Fruit fly (Drosophila melanogaster) whole organism, embryonic: ENCODE data around the gene CG33523.

Experiments
- Abd-B ChIP-seq: fragments of 200-800 bp; sonication (Bioruptor generic); optimal IDR thresholded peaks from 2 replicates; lab custom pipeline; 2018; ENCODE audit warnings: missing biosample characterization, mild to moderate bottlenecking, missing genetic modification characterization, moderate library complexity
- Aef1 ChIP-seq: fragments of 200-800 bp; sonication (Bioruptor generic); IDR thresholded peaks from 3 replicates; pipeline ENCODE4 v1.3.6; 2022; ENCODE audit warnings: missing biosample characterization, missing genetic modification characterization
- B-H2 ChIP-seq: fragments of 200-800 bp; sonication (Bioruptor generic); optimal IDR thresholded peaks from 2 replicates; lab custom pipeline; 2018; ENCODE audit warnings: missing biosample characterization, mild to moderate bottlenecking, missing genetic modification characterization
- CG12659 ChIP-seq: fragments of 200-800 bp; sonication (Bioruptor generic); optimal IDR thresholded peaks from 3 replicates; lab custom pipeline; 2017; ENCODE audit warnings: mild to moderate bottlenecking, missing biosample characterization, missing genetic modification reagents, missing genetic modification characterization
- CG13287 ChIP-seq: fragments of 200-800 bp; sonication (Bioruptor generic); IDR thresholded peaks from 2 replicates; pipeline ENCODE4 v1.3.6; 2022; ENCODE audit warnings: missing biosample characterization, missing genetic modification characterization; ENCODE audit not compliant: partially characterized antibody
- CG13624 ChIP-seq: fragments of 200-800 bp; sonication (Bioruptor generic); optimal IDR thresholded peaks from 2 replicates; lab custom pipeline; 2016; ENCODE audit warnings: missing biosample characterization, missing genetic modification characterization
- CG18011 ChIP-seq: fragments of 200-800 bp; sonication (Bioruptor generic); optimal IDR thresholded peaks from 2 replicates; lab custom pipeline; 2017; ENCODE audit warnings: missing biosample characterization, missing genetic modification characterization, mild to moderate bottlenecking, moderate library complexity, missing genotype
- CG30403 ChIP-seq: fragments of 200-800 bp; sonication (Bioruptor generic); optimal IDR thresholded peaks from 3 replicates; lab custom pipeline; 2016; ENCODE audit warnings: missing biosample characterization, missing genetic modification characterization
- CG31388 ChIP-seq: fragments of 200-800 bp; sonication (Bioruptor generic); optimal IDR thresholded peaks from 2 replicates; lab custom pipeline; 2016; ENCODE audit warnings: missing biosample characterization, missing genetic modification characterization
- CG3163 ChIP-seq: fragments of 200-800 bp; sonication (Bioruptor generic); optimal IDR thresholded peaks from 3 replicates; lab custom pipeline; 2016; ENCODE audit warnings: missing biosample characterization, missing genetic modification characterization
- CG3847 ChIP-seq: fragments of 200-800 bp; sonication (Bioruptor generic); IDR thresholded peaks from 2 replicates; pipeline ENCODE4 v1.3.6; 2022; ENCODE audit warnings: missing biosample characterization, missing genetic modification characterization
- CG42726 ChIP-seq: fragments of 200-800 bp; sonication (Bioruptor generic); IDR thresholded peaks from 2 replicates; pipeline ENCODE4 v1.3.6; 2022; ENCODE audit warnings: missing biosample characterization, missing genetic modification characterization; ENCODE audit not compliant: partially characterized antibody
- CG4730 ChIP-seq: fragments of 200-800 bp; sonication (Bioruptor generic); IDR thresholded peaks from 2 replicates; pipeline ENCODE4 v1.3.6; 2022; ENCODE audit warnings: missing biosample characterization, missing genetic modification characterization
- CG4820 ChIP-seq: fragments of 200-800 bp; sonication (Bioruptor generic); optimal IDR thresholded peaks from 3 replicates; lab custom pipeline; 2016; ENCODE audit warnings: missing biosample characterization, missing genetic modification characterization
- CG5245 ChIP-seq: fragments of 200-800 bp; sonication (Bioruptor generic); optimal IDR thresholded peaks from 3 replicates; lab custom pipeline; 2016; ENCODE audit warnings: missing biosample characterization, missing genetic modification characterization
- CG6254 ChIP-seq: fragments of 200-800 bp; sonication (Bioruptor generic); optimal IDR thresholded peaks from 3 replicates; lab custom pipeline; 2017; ENCODE audit warnings: mild to moderate bottlenecking, missing biosample characterization, missing genetic modification reagents, missing genetic modification characterization
- CG6272 ChIP-seq: fragments of 200-800 bp; sonication (Bioruptor generic); IDR thresholded peaks from 2 replicates; pipeline ENCODE4 v1.3.6; 2022; ENCODE audit warnings: missing biosample characterization, missing genetic modification characterization
- CG7357 ChIP-seq: fragments of 200-800 bp; sonication (Bioruptor generic); IDR thresholded peaks from 3 replicates; pipeline ENCODE4 v1.3.6; 2022; ENCODE audit warnings: missing biosample characterization, missing genetic modification characterization
- CG7963 ChIP-seq: fragments of 200-800 bp; sonication (Bioruptor generic); IDR thresholded peaks from 3 replicates; pipeline ENCODE4 v1.3.6; 2022; ENCODE audit warnings: missing biosample characterization, missing genetic modification characterization; ENCODE audit not compliant: partially characterized antibody
- CG8089 ChIP-seq: fragments of 200-800 bp; sonication (Bioruptor generic); optimal IDR thresholded peaks from 3 replicates; lab custom pipeline; 2016; ENCODE audit warnings: missing biosample characterization, missing genetic modification characterization
- CG8944 ChIP-seq: fragments of 200-800 bp; sonication (Bioruptor generic); optimal IDR thresholded peaks from 3 replicates; lab custom pipeline; 2016; ENCODE audit warnings: missing biosample characterization, missing genetic modification characterization
- CG9215 ChIP-seq: fragments of 200-800 bp; sonication (Bioruptor generic); IDR thresholded peaks from 2 replicates; pipeline ENCODE4 v1.3.6; 2022; ENCODE audit warnings: missing biosample characterization, missing genetic modification characterization
- CG9437 ChIP-seq: fragments of 200-800 bp; sonication (Bioruptor generic); optimal IDR thresholded peaks from 2 replicates; lab custom pipeline; 2018; ENCODE audit warnings: missing biosample characterization, mild to moderate bottlenecking, missing genetic modification characterization
- Dad ChIP-seq: fragments of 200-800 bp; sonication (Bioruptor generic); optimal IDR thresholded peaks from 3 replicates; lab custom pipeline; 2016; ENCODE audit warnings: missing biosample characterization, missing genetic modification characterization
- Dip3 ChIP-seq: fragments of 200-800 bp; sonication (Bioruptor generic); optimal IDR thresholded peaks from 3 replicates; lab custom pipeline; 2016; ENCODE audit warnings: missing biosample characterization, missing genetic modification characterization
- Gsc ChIP-seq: fragments of 200-800 bp; sonication (Bioruptor generic); IDR thresholded peaks from 2 replicates; pipeline ENCODE4 v1.3.6; 2022; ENCODE audit warnings: missing biosample characterization, missing genetic modification characterization
- MBD-R2 ChIP-seq: fragments of 200-800 bp; sonication (Bioruptor generic); IDR thresholded peaks from 2 replicates; pipeline ENCODE4 v1.3.6; 2022; ENCODE audit warnings: missing biosample characterization, missing genetic modification characterization
- NC2α ChIP-seq: fragments of 200-800 bp; sonication (Bioruptor generic); optimal IDR thresholded peaks from 2 replicates; lab custom pipeline; 2016; ENCODE audit warnings: missing biosample characterization, missing genetic modification characterization
- NfI ChIP-seq: fragments of 200-800 bp; sonication (Bioruptor generic); optimal IDR thresholded peaks from 3 replicates; lab custom pipeline; 2018; ENCODE audit warnings: missing biosample characterization, mild to moderate bottlenecking, missing genetic modification characterization, moderate library complexity
- Oaz ChIP-seq: fragments of 200-800 bp; sonication (Bioruptor generic); IDR thresholded peaks from 2 replicates; pipeline ENCODE4 v1.3.6; 2022; ENCODE audit warnings: missing biosample characterization, missing genetic modification characterization
- Rfx ChIP-seq: fragments of 200-800 bp; sonication (Bioruptor generic); IDR thresholded peaks from 2 replicates; pipeline ENCODE4 v1.3.6; 2022; ENCODE audit warnings: missing biosample characterization, missing genetic modification characterization
- Side ChIP-seq: fragments of 200-800 bp; sonication (Bioruptor generic); optimal IDR thresholded peaks from 2 replicates; lab custom pipeline; 2016; ENCODE audit warnings: missing biosample characterization, missing genetic modification characterization
- Xrp1 ChIP-seq: fragments of 200-800 bp; sonication (Bioruptor generic); IDR thresholded peaks from 2 replicates; pipeline ENCODE4 v1.3.6; 2022; ENCODE audit warnings: missing biosample characterization, missing genetic modification characterization
- YL-1 ChIP-seq: fragments of 200-800 bp; sonication (Bioruptor generic); optimal IDR thresholded peaks from 3 replicates; lab custom pipeline; 2017; ENCODE audit warnings: missing biosample characterization, mild to moderate bottlenecking, missing genetic modification characterization
- crol ChIP-seq: fragments of 200-800 bp; sonication (Bioruptor generic); IDR thresholded peaks from 2 replicates; pipeline ENCODE4 v1.3.6; 2022; ENCODE audit warnings: missing biosample characterization, missing genetic modification characterization
- crp ChIP-seq, 2 experiments: fragments of 200-800 bp; sonication (Bioruptor generic); optimal IDR thresholded peaks; 2 replicates in 1 of 2; 3 replicates in 1 of 2; lab custom pipeline; 2017; ENCODE audit warnings: missing biosample characterization in 2 of 2, missing genetic modification characterization in 2 of 2, mild to moderate bottlenecking in 1 of 2, moderate library complexity in 1 of 2
- disco-r ChIP-seq: fragments of 200-800 bp; sonication (Bioruptor generic); optimal IDR thresholded peaks from 2 replicates; lab custom pipeline; 2016; ENCODE audit warnings: missing biosample characterization, missing genetic modification characterization
- dpn ChIP-seq, 2 experiments: fragments of 200-800 bp; sonication (Bioruptor generic); optimal IDR thresholded peaks; 3 replicates each; lab custom pipeline; 2016; ENCODE audit warnings: missing biosample characterization in 2 of 2, missing genetic modification characterization in 2 of 2
- emc ChIP-seq: fragments of 200-800 bp; sonication (Bioruptor generic); optimal IDR thresholded peaks from 2 replicates; lab custom pipeline; 2016; ENCODE audit warnings: missing biosample characterization, missing genetic modification characterization
- ewg ChIP-seq: fragments of 200-800 bp; sonication (Bioruptor generic); optimal IDR thresholded peaks from 3 replicates; lab custom pipeline; 2017; ENCODE audit warnings: mild to moderate bottlenecking, missing biosample characterization, missing genetic modification reagents, missing genetic modification characterization
- fu2 ChIP-seq: fragments of 200-800 bp; sonication (Bioruptor generic); optimal IDR thresholded peaks from 2 replicates; lab custom pipeline; 2016; ENCODE audit warnings: missing biosample characterization, missing genetic modification characterization
- gem ChIP-seq: fragments of 200-800 bp; sonication (Bioruptor generic); optimal IDR thresholded peaks from 2 replicates; lab custom pipeline; 2019; ENCODE audit warnings: missing biosample characterization, mild to moderate bottlenecking, missing genetic modification characterization, moderate library complexity
- gt ChIP-seq: fragments of 200-800 bp; sonication (Bioruptor generic); IDR thresholded peaks from 2 replicates; pipeline ENCODE4 v1.3.6; 2022; ENCODE audit warnings: missing biosample characterization, missing genetic modification characterization
- pan ChIP-seq, 4 experiments: fragments of >200 bp in 3 of 4; fragments of 200-800 bp in 1 of 4; sonication (Bioruptor generic) in 1 of 4; optimal IDR thresholded peaks in 3 of 4; IDR thresholded peaks in 1 of 4; 2 replicates each; pipeline versions ENCODE4 v1.3.6 to Lab custom; 2017 to 2022; ENCODE audit warnings: missing biosample characterization in 2 of 4, missing genetic modification characterization in 2 of 4, mixed read lengths in 1 of 4
- peb ChIP-seq: fragments of 200-800 bp; sonication (Bioruptor generic); IDR thresholded peaks from 2 replicates; pipeline ENCODE4 v1.3.6; 2022; ENCODE audit warnings: missing biosample characterization, missing genetic modification characterization
- psq ChIP-seq: fragments of 200-800 bp; sonication (Bioruptor generic); optimal IDR thresholded peaks from 2 replicates; lab custom pipeline; 2017; ENCODE audit warnings: missing biosample characterization, missing genetic modification characterization
- ro ChIP-seq: fragments of 200-800 bp; sonication (Bioruptor generic); IDR thresholded peaks from 2 replicates; pipeline ENCODE4 v1.3.6; 2022; ENCODE audit warnings: missing biosample characterization, missing genetic modification characterization
- trem ChIP-seq: fragments of 200-800 bp; optimal IDR thresholded peaks from 3 replicates; lab custom pipeline; 2019; ENCODE audit warnings: missing biosample characterization, mild to moderate bottlenecking, missing genetic modification characterization, moderate library complexity
- tx ChIP-seq: fragments of 200-800 bp; sonication (Bioruptor generic); optimal IDR thresholded peaks from 2 replicates; lab custom pipeline; 2016; ENCODE audit warnings: missing biosample characterization, missing genetic modification characterization

Gene CG33523

DNA sequence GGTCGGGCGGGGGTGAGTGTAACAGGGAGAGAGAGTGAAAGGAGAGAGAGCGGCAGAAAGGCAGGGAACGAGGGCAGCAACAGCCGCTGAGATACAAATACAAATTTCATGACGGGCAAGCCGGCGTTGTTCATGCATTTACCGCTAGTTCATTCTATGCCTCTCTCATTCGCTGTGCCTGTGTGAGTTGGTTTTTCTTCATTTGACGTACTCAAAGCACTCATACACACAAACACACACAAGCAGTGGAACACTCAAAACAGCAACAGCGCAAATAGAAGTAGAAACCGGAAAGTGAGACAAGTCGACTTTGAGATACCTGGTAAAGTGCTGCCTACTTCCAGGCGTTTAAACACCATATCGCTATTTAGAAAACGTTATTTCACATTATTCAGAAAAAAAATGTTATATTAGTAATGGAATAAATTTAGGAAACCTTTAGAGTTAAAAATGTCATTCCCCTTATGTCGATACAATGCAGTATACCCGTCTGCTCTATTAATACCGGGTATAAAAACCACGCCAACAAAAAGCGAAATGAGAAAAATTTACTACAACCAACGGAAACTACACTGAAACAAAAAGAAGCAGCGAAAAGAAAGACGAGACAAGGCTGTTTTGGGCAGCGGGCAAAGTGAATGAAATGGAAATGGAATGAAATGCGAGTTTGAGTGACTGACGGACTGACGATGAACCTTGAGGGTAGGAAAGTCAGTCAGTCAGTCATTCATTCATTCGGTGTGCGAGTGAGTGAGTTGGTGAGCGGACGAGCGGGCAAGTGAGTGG, 52.7 kb downstream of the CG33523 start (continued):
- TF ChIP-seq CG31388 = peak; percentile 91
- TF ChIP-seq Dad (GFP tag; lab: Kevin White, UChicago) = peak; percentile 90
- peak; percentile 88 for TF ChIP-seq psq (GFP tag; lab: Kevin White, UChicago)
- peak; percentile 78 for TF ChIP-seq Oaz (GFP tag; lab: Robert Waterston, UW)
- peak; percentile 95 for TF ChIP-seq CG4730 (GFP tag; lab: Robert Waterston, UW)
- peak; percentile 90 for TF ChIP-seq ewg (GFP tag; lab: Kevin White, UChicago)
- peak in 1 of 2 experiments; percentile 53 for TF ChIP-seq crp (GFP tag; optimal IDR thresholded peaks at IDR 0.05; lab: Kevin White, UChicago)
- peak; percentile 95 for TF ChIP-seq trem (tag; lab: Kevin White, UChicago)
- peak; percentile 92 for TF ChIP-seq CG8089 (GFP tag; lab: Kevin White, UChicago)
- 0 out of 3 replicates have a peak, but pooled peaks have one; percentile 12 for TF ChIP-seq CG7963 (GFP tag; lab: Robert Waterston, UW)
- TF ChIP-seq CG4820 = peak; percentile 96
- peak; percentile 86 for TF ChIP-seq Rfx (GFP tag; lab: Robert Waterston, UW)
- peak; percentile 95 for TF ChIP-seq CG6272 (GFP tag; lab: Robert Waterston, UW)
- TF ChIP-seq emc = peak; percentile 53
- peak; percentile 94 for TF ChIP-seq ro (GFP tag; lab: Robert Waterston, UW)
- TF ChIP-seq CG13624 (GFP tag; lab: Kevin White, UChicago) = peak; percentile 75
- TF ChIP-seq Xrp1 (GFP tag; lab: Robert Waterston, UW) = peak; percentile 99
- TF ChIP-seq CG6254 (GFP tag; lab: Kevin White, UChicago) = peak; percentile 94
- peak; percentile 97 for TF ChIP-seq peb
- peak; percentile 91 for TF ChIP-seq gt (GFP tag; lab: Robert Waterston, UW)
- TF ChIP-seq Gsc (GFP tag; lab: Robert Waterston, UW) = peak; percentile 94; the same call in 1 of the 2 replicates
- TF ChIP-seq Aef1 = peak; percentile 96
- TF ChIP-seq Side (GFP tag; lab: Kevin White, UChicago) = peak; percentile 91
- TF ChIP-seq CG9215 (GFP tag; lab: Robert Waterston, UW) = peak; percentile 73
- peak; percentile 90 for TF ChIP-seq CG8944 (GFP tag; lab: Kevin White, UChicago)
- TF ChIP-seq CG9437 (GFP tag; lab: Kevin White, UChicago) = peak; percentile 88
- peak; percentile 84 for TF ChIP-seq disco-r (GFP tag; lab: Kevin White, UChicago)
- TF ChIP-seq crol (GFP tag; lab: Robert Waterston, UW) = peak; percentile 99
- peak; percentile 59 for TF ChIP-seq fu2 (GFP tag; lab: Kevin White, UChicago)
- TF ChIP-seq NfI (GFP tag; lab: Kevin White, UChicago) = peak; percentile 77
- TF ChIP-seq CG30403 (GFP tag; lab: Kevin White, UChicago) = peak; percentile 97
- peak; percentile 78 for TF ChIP-seq CG3847 (GFP tag; lab: Robert Waterston, UW)
- TF ChIP-seq CG18011 (GFP tag; lab: Kevin White, UChicago) = peak; percentile 63
- TF ChIP-seq CG5245 (GFP tag; lab: Kevin White, UChicago) = peak; percentile 96
- peak; percentile 42 for TF ChIP-seq CG3163
- no peak; the same call in 1 of the 2 replicates for TF ChIP-seq CG13287 (GFP tag; lab: Robert Waterston, UW)
- peak; percentile 98 for TF ChIP-seq gem
- no peak for TF ChIP-seq CG42726 (GFP tag; lab: Robert Waterston, UW)
- TF ChIP-seq tx (GFP tag; lab: Kevin White, UChicago) = peak; percentile 68
- peak; percentile 95 for TF ChIP-seq Abd-B
- peak; percentile 80 for TF ChIP-seq NC2α
- TF ChIP-seq CG12659 = peak; percentile 84
- peak; percentile 13 for TF ChIP-seq YL-1 (GFP tag; lab: Kevin White, UChicago)
- peak; percentile 53 for TF ChIP-seq Dip3
- peak in 1 of 2 experiments; percentile 74 for TF ChIP-seq pan (optimal IDR thresholded peaks at IDR 0.05; lab: Kevin White, UChicago)
- TF ChIP-seq pan (GFP tag; optimal IDR thresholded peaks at IDR 0.05 in 1 of 2, IDR thresholded peaks at IDR 0.05 in 1 of 2) = peak; percentile 76 to 97
- TF ChIP-seq MBD-R2 = peak; percentile 55; the same call in 1 of the 2 replicates
- TF ChIP-seq B-H2 (GFP tag; lab: Kevin White, UChicago) = no peak
- peak; percentile 92 for TF ChIP-seq CG7357 (GFP tag; lab: Robert Waterston, UW)
- TF ChIP-seq dpn (GFP tag; optimal IDR thresholded peaks at IDR 0.05; lab: Kevin White, UChicago) = peak; percentile 91 to 94
